Worm (Caenorhabditis elegans) whole organism, L4/young adult: ENCODE results near the gene str-88.

Source experiments
- W03F9.2 ChIP-seq: fragments of 150-350 bp; optimal IDR thresholded peaks from 2 replicates; lab custom pipeline; 2014; ENCODE audit warnings: missing biosample characterization, missing genetic modification characterization
- dao-5 ChIP-seq: sonication (generic microtip); optimal IDR thresholded peaks from 2 replicates; lab custom pipeline; 2016; ENCODE audit warnings: missing genotype, missing genetic modification characterization, moderate library complexity, missing compliant biosample characterization
- him-1 ChIP-seq: sonication (generic microtip); optimal IDR thresholded peaks from 2 replicates; lab custom pipeline; 2016; ENCODE audit warnings: missing genotype, missing genetic modification reagents, missing genetic modification characterization, missing compliant biosample characterization

DNA sequence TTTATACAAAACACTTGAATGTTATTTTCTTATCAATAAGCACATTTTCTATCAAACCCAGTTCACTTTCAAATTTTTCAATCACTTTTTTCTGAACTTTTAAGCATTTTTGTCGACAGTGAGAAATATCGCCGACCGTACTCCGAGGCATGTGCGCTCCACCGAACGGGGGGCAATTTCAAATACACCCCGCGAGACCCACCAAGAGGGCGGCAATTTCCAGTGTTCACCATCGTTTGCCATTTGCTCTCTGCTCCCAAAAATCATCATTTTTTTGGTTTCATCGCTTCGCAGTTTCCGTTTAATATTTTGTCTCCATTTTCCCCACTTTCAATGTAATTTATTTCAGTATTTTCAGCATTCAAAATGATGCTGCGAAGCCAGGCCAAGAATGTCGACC is 11.7 kb upstream of the str-88 start, which contains the start of gene cyb-3:
- TF ChIP-seq W03F9.2 (tag; lab: Kevin White, UChicago) = no peak
- TF ChIP-seq dao-5 = no peak
- no peak for TF ChIP-seq him-1 (tag; lab: Kevin White, UChicago)
